Worm (Caenorhabditis elegans): ENCODE measurements around the gene mfsd-10.

mfsd-10 gene

DNA sequence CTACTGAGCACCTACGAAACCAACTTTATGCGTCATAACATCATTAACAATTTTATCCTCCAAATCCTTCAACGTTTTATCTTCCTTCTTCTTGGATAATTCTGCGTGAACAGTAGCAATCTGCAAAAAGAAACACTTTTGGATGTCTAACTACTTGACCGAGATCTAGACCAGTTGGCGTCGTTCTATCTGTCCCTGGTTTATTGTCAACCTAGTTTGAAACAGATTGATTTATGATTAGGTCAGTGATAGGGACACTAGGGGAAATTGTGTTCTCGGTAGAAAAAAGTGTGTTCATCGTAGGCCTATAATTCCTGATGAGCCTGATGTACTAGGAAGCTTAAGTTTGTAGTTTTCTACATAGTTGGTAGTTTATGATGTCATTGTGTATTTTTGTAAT, 5.5 kb upstream of the mfsd-10 start:
- TF ChIP-seq elt-3 (tag; optimal IDR thresholded peaks at IDR 0.05) = peak in 1 of 6 experiments; percentile 43
- TF ChIP-seq nhr-12 (tag; optimal IDR thresholded peaks at IDR 0.05) = no peak
- TF ChIP-seq blmp-1 (tag; optimal IDR thresholded peaks at IDR 0.05) = peak; percentile 69
- no peak for TF ChIP-seq lin-35 (GFP tag; optimal IDR thresholded peaks at IDR 0.05)
- no peak for TF ChIP-seq rnt-1 (tag; optimal IDR thresholded peaks at IDR 0.05)
- TF ChIP-seq egl-13 (tag; optimal IDR thresholded peaks at IDR 0.05) = no peak
- no peak for TF ChIP-seq dpl-1 (GFP tag; optimal IDR thresholded peaks at IDR 0.05)

DNA sequence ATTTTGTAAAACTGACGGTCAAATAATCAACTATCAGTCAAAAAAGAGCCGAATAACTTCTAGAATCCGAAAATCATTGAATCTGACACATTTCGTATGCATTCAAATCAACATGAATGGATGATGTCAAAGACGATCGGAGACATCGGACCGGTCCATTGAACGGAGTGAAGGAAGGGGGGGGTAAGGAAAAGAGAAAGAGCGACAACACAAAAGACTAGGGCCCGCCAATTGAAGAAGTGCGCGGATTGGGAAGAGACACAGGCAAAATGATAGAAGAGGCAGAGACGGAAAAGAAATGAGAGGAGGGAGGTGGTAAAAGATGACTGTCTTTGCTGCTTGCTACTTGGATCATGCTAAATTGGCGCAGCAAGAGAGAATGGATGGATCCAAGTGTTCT, 1.1 kb upstream of the mfsd-10 start:
- TF ChIP-seq lin-14 (GFP tag; optimal IDR thresholded peaks at IDR 0.05) (peak; percentile 40), unc-62 (GFP tag; optimal IDR thresholded peaks at IDR 0.05) (no peak), ceh-82 (tag; optimal IDR thresholded peaks at IDR 0.05) (peak in 1 of 3 experiments; percentile 14), egl-27 (tag; optimal IDR thresholded peaks at IDR 0.05) (no peak), nhr-20 (tag; optimal IDR thresholded peaks at IDR 0.05) (peak; percentile 1), mep-1 (tag; optimal IDR thresholded peaks at IDR 0.05) (peak; percentile 43), snu-23 (GFP tag; optimal IDR thresholded peaks at IDR 0.05) (peak; percentile 5), pax-3 (tag; optimal IDR thresholded peaks at IDR 0.05) (no peak), unc-130 (tag; optimal IDR thresholded peaks at IDR 0.05) (no peak), lin-39 (tag; optimal IDR thresholded peaks at IDR 0.05) (no peak), blmp-1 (tag; optimal IDR thresholded peaks at IDR 0.05) (peak; percentile 55)

DNA sequence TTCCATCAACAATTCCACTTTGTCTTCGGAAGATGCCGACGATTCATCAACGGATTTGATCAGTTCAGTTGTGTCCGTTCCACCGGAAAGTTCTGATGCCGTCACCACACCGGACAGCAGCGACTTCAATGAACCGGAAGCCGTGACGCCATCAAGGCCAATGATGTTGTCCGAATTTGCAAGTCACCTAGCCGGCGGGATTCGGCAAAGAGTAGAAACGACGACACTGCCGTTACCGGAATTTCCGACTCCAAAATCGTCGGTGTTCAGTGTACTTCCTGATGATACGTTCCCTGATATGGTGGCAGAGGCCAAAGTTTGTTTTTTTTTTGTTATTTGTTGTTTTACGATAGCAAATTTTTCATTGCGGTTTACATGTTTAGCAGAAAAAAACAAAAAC, 5.0 kb downstream of the mfsd-10 start:
- TF ChIP-seq F16B12.6 (tag; optimal IDR thresholded peaks at IDR 0.05) = no peak
- TF ChIP-seq dsc-1 (tag; optimal IDR thresholded peaks at IDR 0.05) = no peak
- no peak for TF ChIP-seq ceh-88 (GFP tag; IDR thresholded peaks at IDR 0.05)
- no peak for TF ChIP-seq nhr-77 (tag; optimal IDR thresholded peaks at IDR 0.05)
- no peak for TF ChIP-seq C04F5.9 (tag; optimal IDR thresholded peaks at IDR 0.05)
- TF ChIP-seq lin-39 (tag; optimal IDR thresholded peaks at IDR 0.05) = no peak
- no peak for TF ChIP-seq ceh-90 (tag; optimal IDR thresholded peaks at IDR 0.05)
- no peak for TF ChIP-seq Y116A8C.19 (tag; optimal IDR thresholded peaks at IDR 0.05; ENCODE audit: borderline replicate concordance)
- TF ChIP-seq nhr-85 (tag) = peak; percentile 47

DNA sequence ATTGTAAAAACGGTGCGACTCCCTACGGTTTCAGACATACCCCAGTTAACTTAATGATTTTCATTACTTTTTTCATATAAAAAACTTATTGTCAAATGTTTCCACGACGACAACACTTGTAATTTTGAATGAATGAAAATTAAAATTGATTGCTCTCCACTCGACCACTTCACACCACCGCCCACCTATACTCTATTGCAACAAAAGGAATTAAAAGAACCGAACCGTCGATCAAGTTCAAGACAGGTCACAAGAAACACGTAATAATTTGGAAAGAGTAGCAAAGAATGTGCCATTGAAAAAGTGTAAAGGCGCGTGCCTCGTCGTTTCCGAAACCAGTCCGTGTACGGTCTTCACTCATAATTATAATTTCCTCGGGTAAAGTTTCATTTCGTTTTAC, 5.9 kb downstream of the mfsd-10 start, which contains the start of gene F10D7.11:
TSS of gene F10D7.11 (plus strand) at position 301 of the 400 bp plus-strand sequence.
- TF ChIP-seq grh-1 (GFP tag; IDR thresholded peaks at IDR 0.05) (0 out of 2 replicates have a peak, but pooled peaks have one; percentile 40), ceh-63 (GFP tag; optimal IDR thresholded peaks at IDR 0.05) (no peak), pqm-1 (tag; optimal IDR thresholded peaks at IDR 0.05) (no peak), nhr-85 (tag) (peak; percentile 27)

DNA sequence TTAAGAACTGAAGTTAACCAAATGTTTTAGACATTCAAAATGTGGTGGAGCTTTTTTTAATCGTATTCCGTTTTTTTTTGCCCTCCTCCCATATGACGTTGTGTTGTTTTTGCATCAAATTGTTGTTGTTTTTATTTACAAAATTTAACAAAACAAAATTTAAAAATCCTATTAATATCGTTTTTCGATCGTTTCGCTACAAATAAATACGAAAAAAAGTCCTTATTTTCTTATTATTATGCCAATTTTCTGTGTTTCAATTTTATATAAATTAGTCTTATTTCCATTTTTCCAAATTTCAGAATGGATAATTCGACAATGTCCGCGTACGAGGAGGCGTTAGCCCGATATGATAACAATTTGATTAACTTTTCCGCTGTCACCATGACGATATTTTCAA, 9.0 kb downstream of the mfsd-10 start, which contains the start of gene npr-36:
TSS of gene npr-36 (plus strand) at position 301 of the 400 bp plus-strand sequence.
- TF ChIP-seq snu-23 (GFP tag; optimal IDR thresholded peaks at IDR 0.05) (no peak), skn-1 (tag; optimal IDR thresholded peaks at IDR 0.05) (no peak), blmp-1 (tag; optimal IDR thresholded peaks at IDR 0.05) (no peak), ceh-88 (GFP tag; IDR thresholded peaks at IDR 0.05) (no peak), irx-1 (tag; optimal IDR thresholded peaks at IDR 0.05) (no peak), sox-4 (tag; optimal IDR thresholded peaks at IDR 0.05) (no peak), fkh-4 (tag; optimal IDR thresholded peaks at IDR 0.05; ENCODE audit: borderline replicate concordance) (no peak), aha-1 (tag; optimal IDR thresholded peaks at IDR 0.05) (no peak), C16A3.4 (tag; optimal IDR thresholded peaks at IDR 0.05) (no peak), lsy-2 (tag; optimal IDR thresholded peaks at IDR 0.05) (no peak), snpc-4 (tag; optimal IDR thresholded peaks at IDR 0.05) (no peak), ama-1 (optimal IDR thresholded peaks at IDR 0.05) (no peak), mab-9 (GFP tag; IDR thresholded peaks at IDR 0.05) (no peak), lir-3 (tag; optimal IDR thresholded peaks at IDR 0.05; ENCODE audit: poor library complexity) (no peak)
